3 fruit fly cellular contexts compared by ENCODE assay signal in genomic region chr2L:7442929-7443328, dm6.
TF ChIP-seq lines count a peak whose summit lies in the region.

No protein-coding gene starts in this region.

- no peak for TF ChIP-seq CTCF in whole organism, embryonic (GFP tag; optimal IDR thresholded peaks at IDR 0.05; lab: Kevin White, UChicago)

TF ChIP-seq in whole organism, embryonic, 481 proteins besides CTCF, POLR2A, EP300 and RAD21 (continues in another document):
- TF ChIP-seq btn (GFP tag; optimal IDR thresholded peaks at IDR 0.05; lab: Kevin White, UChicago): no peak
- TF ChIP-seq CG2202 (tag; optimal IDR thresholded peaks at IDR 0.05; lab: Kevin White, UChicago): no peak
- TF ChIP-seq nom (GFP tag; optimal IDR thresholded peaks at IDR 0.05; lab: Kevin White, UChicago): no peak
- TF ChIP-seq CG13123 (GFP tag; optimal IDR thresholded peaks at IDR 0.05; lab: Kevin White, UChicago): no peak
- TF ChIP-seq Dll (GFP tag; IDR thresholded peaks at IDR 0.05; lab: Robert Waterston, UW; ENCODE audit: partially characterized antibody): no peak
- TF ChIP-seq CG3995 (GFP tag; optimal IDR thresholded peaks at IDR 0.05; lab: Kevin White, UChicago): no peak
- no peak for TF ChIP-seq kah (GFP tag; optimal IDR thresholded peaks at IDR 0.05; lab: Kevin White, UChicago)
- TF ChIP-seq Mes4 (GFP tag; optimal IDR thresholded peaks at IDR 0.05; lab: Kevin White, UChicago): no peak
- no peak for TF ChIP-seq CG8359 (GFP tag; optimal IDR thresholded peaks at IDR 0.05; lab: Kevin White, UChicago; ENCODE audit: borderline replicate concordance)
- peak; percentile 45 for TF ChIP-seq CG9437 (GFP tag; optimal IDR thresholded peaks at IDR 0.05; lab: Kevin White, UChicago)
- TF ChIP-seq CG12769 (tag; optimal IDR thresholded peaks at IDR 0.05; lab: Kevin White, UChicago): no peak
- no peak for TF ChIP-seq CG6854 (GFP tag; optimal IDR thresholded peaks at IDR 0.05; lab: Kevin White, UChicago)
- TF ChIP-seq mld (GFP tag; IDR thresholded peaks at IDR 0.05; lab: Robert Waterston, UW; ENCODE audit: partially characterized antibody): no peak
- no peak for TF ChIP-seq Kr (GFP tag; optimal IDR thresholded peaks at IDR 0.05; lab: Kevin White, UChicago)
- TF ChIP-seq Eip74EF (GFP tag; optimal IDR thresholded peaks at IDR 0.05; lab: Kevin White, UChicago): no peak
- TF ChIP-seq BtbVII (GFP tag; optimal IDR thresholded peaks at IDR 0.05; lab: Kevin White, UChicago): peak; percentile 24
- 0 out of 2 replicates have a peak, but pooled peaks have one; percentile 14 for TF ChIP-seq CG32772 (GFP tag; IDR thresholded peaks at IDR 0.05; lab: Robert Waterston, UW)
- no peak for TF ChIP-seq z (GFP tag; IDR thresholded peaks at IDR 0.05; lab: Robert Waterston, UW)
- TF ChIP-seq CG11398 (GFP tag; optimal IDR thresholded peaks at IDR 0.05; lab: Kevin White, UChicago): no peak
- no peak for TF ChIP-seq nerfin-1 (tag; optimal IDR thresholded peaks at IDR 0.05; lab: Kevin White, UChicago)
- no peak for TF ChIP-seq oc (tag; optimal IDR thresholded peaks at IDR 0.05; lab: Kevin White, UChicago)
- TF ChIP-seq Spps (tag; optimal IDR thresholded peaks at IDR 0.05; lab: Kevin White, UChicago): no peak
- TF ChIP-seq yki (optimal IDR thresholded peaks at IDR 0.05; lab: Kevin White, UChicago): no peak
- peak; percentile 49 for TF ChIP-seq CG11504 (tag; optimal IDR thresholded peaks at IDR 0.05; lab: Kevin White, UChicago)
- TF ChIP-seq her (GFP tag; optimal IDR thresholded peaks at IDR 0.05; lab: Kevin White, UChicago): no peak
- no peak for TF ChIP-seq dimm (GFP tag; IDR thresholded peaks at IDR 0.05; lab: Robert Waterston, UW)
- TF ChIP-seq pum (GFP tag; optimal IDR thresholded peaks at IDR 0.05; lab: Kevin White, UChicago): no peak
- no peak for TF ChIP-seq Bteb2 (GFP tag; optimal IDR thresholded peaks at IDR 0.05; lab: Kevin White, UChicago)
- TF ChIP-seq Deaf1 (tag; optimal IDR thresholded peaks at IDR 0.05; lab: Kevin White, UChicago): no peak
- no peak for TF ChIP-seq CG4328 (GFP tag; optimal IDR thresholded peaks at IDR 0.05; lab: Kevin White, UChicago)
- TF ChIP-seq Fer2 (tag; optimal IDR thresholded peaks at IDR 0.05; lab: Kevin White, UChicago): no peak

TF ChIP-seq in whole organism, prepupa, 60 proteins besides CTCF, POLR2A, EP300 and RAD21:
- TF ChIP-seq Eip78C (GFP tag; lab: Kevin White, UChicago) (peak; percentile 41), svp (GFP tag; lab: Kevin White, UChicago) (peak; percentile 11), CG8119 (GFP tag; IDR thresholded peaks at IDR 0.05; lab: Robert Waterston, UW) (no peak)

TF ChIP-seq in whole organism, wandering third instar larva, 38 proteins besides CTCF, POLR2A, EP300 and RAD21:
- TF ChIP-seq Vsx2 (GFP tag; optimal IDR thresholded peaks at IDR 0.05; lab: Kevin White, UChicago; ENCODE audit: partially characterized antibody) (no peak), sv (GFP tag; optimal IDR thresholded peaks at IDR 0.05; lab: Kevin White, UChicago) (peak; percentile 27), Abd-B (GFP tag; optimal IDR thresholded peaks at IDR 0.05; lab: Kevin White, UChicago) (no peak), Hr78 (GFP tag; optimal IDR thresholded peaks at IDR 0.05; lab: Kevin White, UChicago) (no peak), sage (GFP tag; optimal IDR thresholded peaks at IDR 0.05; lab: Kevin White, UChicago) (no peak), Mio (GFP tag; optimal IDR thresholded peaks at IDR 0.05; lab: Kevin White, UChicago) (no peak)
TF ChIP-seq in whole organism, wandering third instar larva: peak in this region for 1.

Comparison
In these comparisons a context has a peak if more than half of its experiments do, and no peak if none do; other contexts are left out.
1. Of the 7 proteins assayed by ChIP-seq in both whole organism, embryonic and whole organism, prepupa: peak only in whole organism, embryonic: CG16779, Gug and Sox102F; only in whole organism, prepupa: none; in both: none; in neither: 4.